Fruit fly (Drosophila melanogaster): ENCODE data around the gene yip2.

Gene yip2

DNA sequence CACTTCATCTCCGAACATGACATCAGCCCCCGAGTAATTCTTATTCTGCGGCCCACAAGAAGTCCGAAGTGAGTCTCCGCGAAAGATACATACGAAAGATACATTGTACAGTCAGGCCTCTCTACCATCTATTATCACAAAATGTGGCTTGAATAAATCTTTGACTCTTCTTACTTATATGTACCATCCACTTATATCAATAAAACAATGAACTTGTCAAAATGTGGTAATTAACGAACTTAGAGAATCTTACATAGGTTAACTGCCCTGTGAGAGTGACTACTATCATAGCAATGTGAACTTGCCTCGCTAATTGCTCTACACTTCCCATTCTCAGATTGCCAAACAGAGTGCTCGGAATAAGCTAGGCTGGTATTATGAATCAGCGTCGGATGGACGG, 8.4 kb upstream of the yip2 start:
- TF ChIP-seq br (GFP tag; optimal IDR thresholded peaks at IDR 0.05): no peak
- no peak for TF ChIP-seq woc (GFP tag; optimal IDR thresholded peaks at IDR 0.05)
- no peak for TF ChIP-seq ey (GFP tag; optimal IDR thresholded peaks at IDR 0.05)
- TF ChIP-seq Dif (GFP tag; optimal IDR thresholded peaks at IDR 0.05; ENCODE audit: partially characterized antibody): no peak
- TF ChIP-seq Sp1 (GFP tag; optimal IDR thresholded peaks at IDR 0.05): no peak
- no peak for TF ChIP-seq GATAd (GFP tag; optimal IDR thresholded peaks at IDR 0.05)

DNA sequence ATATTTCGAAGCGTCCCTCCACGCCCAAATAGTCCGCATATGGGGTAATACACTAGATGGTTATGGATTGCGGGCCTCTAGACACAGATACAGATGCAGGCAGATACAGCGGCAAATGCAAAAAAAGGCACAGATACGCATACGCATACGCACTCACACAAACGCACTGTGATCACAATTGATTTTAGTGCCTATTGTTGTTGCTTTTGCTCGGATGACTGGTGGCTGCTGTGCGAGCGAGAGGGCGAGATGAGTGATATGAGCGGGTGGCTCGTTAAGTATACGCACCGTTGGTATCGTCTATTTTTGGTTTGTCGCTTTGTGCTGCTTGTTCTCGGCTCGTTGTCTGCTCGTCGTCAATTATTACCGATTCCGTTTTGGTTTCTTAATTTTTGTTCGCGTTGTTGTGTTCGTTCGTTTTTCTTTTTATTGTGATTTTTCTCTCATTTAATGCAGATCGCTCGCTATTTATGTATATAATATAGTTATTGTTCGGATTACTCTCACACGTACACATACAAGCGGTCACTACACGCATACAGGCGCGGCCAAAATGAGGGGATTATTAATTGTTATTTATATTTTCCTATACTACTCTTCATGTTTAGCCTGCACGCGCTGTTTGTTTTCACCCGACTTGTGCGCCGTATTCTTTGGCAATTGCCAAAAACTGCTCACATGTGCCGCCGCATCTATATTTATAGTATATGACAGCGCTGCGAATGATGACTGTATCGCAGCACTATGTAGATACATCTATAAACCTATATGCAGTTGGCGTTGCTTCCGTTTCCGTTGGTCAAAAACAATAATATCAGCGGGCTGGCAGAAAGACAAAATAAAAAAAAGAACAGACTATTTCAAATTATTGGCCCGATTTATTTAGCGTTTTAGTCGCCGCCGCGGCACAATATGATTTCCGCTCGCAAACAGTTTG, 7.5 kb upstream of the yip2 start:
- TF ChIP-seq N (GFP tag; optimal IDR thresholded peaks at IDR 0.05) (peak; percentile 24), Dfd (GFP tag; optimal IDR thresholded peaks at IDR 0.05) (no peak), psq (GFP tag; optimal IDR thresholded peaks at IDR 0.05) (peak; percentile 61), Jra (GFP tag; optimal IDR thresholded peaks at IDR 0.05) (peak; percentile 23)

DNA sequence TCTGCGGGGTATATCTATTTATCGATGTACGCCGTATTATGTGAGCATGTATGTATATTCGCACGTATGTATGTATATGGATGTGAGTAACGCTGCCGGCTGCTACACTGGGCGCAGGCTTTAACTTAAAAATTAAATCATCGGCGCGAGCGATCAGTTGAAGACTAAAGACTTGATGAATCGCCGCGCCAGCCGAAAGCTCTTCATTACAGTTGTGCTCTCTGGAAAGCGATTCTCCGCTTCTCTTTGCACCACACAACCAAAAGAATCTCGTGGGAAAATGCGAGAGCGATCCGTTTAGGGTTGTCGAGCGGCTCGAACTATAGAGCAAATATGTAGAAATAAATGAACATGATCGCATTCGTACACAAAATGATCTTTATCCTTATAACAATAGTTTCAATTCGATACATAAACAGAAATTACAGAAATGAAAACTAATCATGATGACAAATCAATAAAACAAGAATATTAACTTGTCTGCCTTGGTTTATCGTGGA, 6.5 kb upstream of the yip2 start, which contains the start of gene CG13124:
TSS of gene CG13124 (minus strand) at position 166 of the 500 bp plus-strand sequence.
- TF ChIP-seq rgr (GFP tag; optimal IDR thresholded peaks at IDR 0.05): no peak
- TF ChIP-seq dmrt93B (GFP tag; optimal IDR thresholded peaks at IDR 0.05): no peak
- TF ChIP-seq OdsH (GFP tag; optimal IDR thresholded peaks at IDR 0.05): no peak
- no peak for TF ChIP-seq CG9705 (GFP tag; optimal IDR thresholded peaks at IDR 0.05)
- no peak for TF ChIP-seq sv (GFP tag; optimal IDR thresholded peaks at IDR 0.05)
- peak; percentile 41 to 59 for TF ChIP-seq dl (GFP tag; optimal IDR thresholded peaks at IDR 0.05; ENCODE audit: insufficient read depth in 1 of 2, partially characterized antibody in 2 of 2)
- TF ChIP-seq h (GFP tag; optimal IDR thresholded peaks at IDR 0.05): peak; percentile 27
- peak; percentile 82 for TF ChIP-seq Dif (GFP tag; optimal IDR thresholded peaks at IDR 0.05; ENCODE audit: partially characterized antibody)
- TF ChIP-seq Mio (GFP tag; optimal IDR thresholded peaks at IDR 0.05): no peak
- TF ChIP-seq GATAd (GFP tag; optimal IDR thresholded peaks at IDR 0.05): no peak
- no peak for TF ChIP-seq Hnf4 (GFP tag; optimal IDR thresholded peaks at IDR 0.05)
- no peak for TF ChIP-seq Rel (GFP tag; optimal IDR thresholded peaks at IDR 0.05)
- no peak for TF ChIP-seq Rel (tag; optimal IDR thresholded peaks at IDR 0.05)
- TF ChIP-seq Sp1 (GFP tag; optimal IDR thresholded peaks at IDR 0.05): no peak
- TF ChIP-seq usp (GFP tag; optimal IDR thresholded peaks at IDR 0.05): no peak
- TF ChIP-seq tai (GFP tag; optimal IDR thresholded peaks at IDR 0.05): no peak
- no peak for TF ChIP-seq pan (optimal IDR thresholded peaks at IDR 0.05)
- no peak for TF ChIP-seq CrebA (GFP tag; optimal IDR thresholded peaks at IDR 0.05; ENCODE audit: borderline replicate concordance)
- no peak for TF ChIP-seq HLH106 (tag; optimal IDR thresholded peaks at IDR 0.05)
- TF ChIP-seq foxo (GFP tag; optimal IDR thresholded peaks at IDR 0.05): peak in 1 of 2 experiments; percentile 6
- TF ChIP-seq sage (GFP tag; optimal IDR thresholded peaks at IDR 0.05): no peak
- no peak for TF ChIP-seq brk (GFP tag; optimal IDR thresholded peaks at IDR 0.05)
- no peak for TF ChIP-seq Dfd (GFP tag; optimal IDR thresholded peaks at IDR 0.05)
- TF ChIP-seq br (GFP tag; optimal IDR thresholded peaks at IDR 0.05): no peak
- no peak for TF ChIP-seq Myc (optimal IDR thresholded peaks at IDR 0.05)

DNA sequence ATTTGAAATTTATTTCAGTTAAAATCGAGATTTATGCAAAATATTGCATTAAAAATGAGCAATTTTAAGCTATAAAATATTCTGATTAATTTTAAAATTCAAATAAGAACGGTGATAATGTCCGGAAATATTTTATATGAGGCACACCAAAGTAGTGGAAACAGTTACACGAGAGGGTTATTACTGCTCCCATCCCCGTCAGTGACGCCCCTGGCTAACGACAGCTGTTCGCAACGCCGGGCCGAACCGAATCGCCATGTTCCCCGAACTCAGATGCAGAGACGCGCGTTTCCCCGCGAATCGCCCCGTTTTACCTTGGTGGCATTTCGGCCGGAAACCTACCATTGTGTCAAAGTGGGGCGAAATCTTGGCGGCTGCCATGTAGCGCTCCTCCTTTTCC, 3.3 kb upstream of the yip2 start:
- TF ChIP-seq Sp1 (GFP tag; optimal IDR thresholded peaks at IDR 0.05): peak; percentile 9
- peak; percentile 26 for TF ChIP-seq HLH106 (tag; optimal IDR thresholded peaks at IDR 0.05)
- no peak for TF ChIP-seq dl (GFP tag; optimal IDR thresholded peaks at IDR 0.05; ENCODE audit: insufficient read depth in 1 of 2, partially characterized antibody in 2 of 2)
- TF ChIP-seq fru (GFP tag; optimal IDR thresholded peaks at IDR 0.05): peak; percentile 20
- TF ChIP-seq dmrt93B (GFP tag; optimal IDR thresholded peaks at IDR 0.05): no peak
- no peak for TF ChIP-seq psq (GFP tag; optimal IDR thresholded peaks at IDR 0.05)
- no peak for TF ChIP-seq Rel (GFP tag; optimal IDR thresholded peaks at IDR 0.05)
- peak; percentile 87 for TF ChIP-seq Rel (tag; optimal IDR thresholded peaks at IDR 0.05)
- TF ChIP-seq ey (GFP tag; optimal IDR thresholded peaks at IDR 0.05): peak; percentile 7
- TF ChIP-seq Hnf4 (GFP tag; optimal IDR thresholded peaks at IDR 0.05): peak; percentile 2
- no peak for TF ChIP-seq CrebA (GFP tag; optimal IDR thresholded peaks at IDR 0.05; ENCODE audit: borderline replicate concordance)
- peak in 1 of 2 experiments; percentile 28 for TF ChIP-seq foxo (GFP tag; optimal IDR thresholded peaks at IDR 0.05)
- TF ChIP-seq h (GFP tag; optimal IDR thresholded peaks at IDR 0.05): peak; percentile 31

All from whole organism, wandering third instar larva.